Worm (Caenorhabditis elegans) whole organism, late embryonic: Measurements from ENCODE around the gene C09G5.14.

Experiments used
- F13H6.1 ChIP-seq: sonication (generic microtip); optimal IDR thresholded peaks from 2 replicates; lab custom pipeline; 2016; ENCODE audit warnings: missing genetic modification characterization, missing compliant biosample characterization
- T23F11.4 ChIP-seq: fragments of 200-800 bp; sonication (Bioruptor generic); optimal IDR thresholded peaks from 2 replicates; lab custom pipeline; 2018; ENCODE audit warnings: mild to moderate bottlenecking, missing genetic modification characterization, missing compliant biosample characterization
- ama-1 ChIP-seq: fragments of 150-350 bp; optimal IDR thresholded peaks from 2 replicates; lab custom pipeline; 2014
- ceh-19 ChIP-seq: fragments of 200-800 bp; sonication (Bioruptor generic); optimal IDR thresholded peaks from 2 replicates; lab custom pipeline; 2018; ENCODE audit warnings: mild to moderate bottlenecking, missing genetic modification characterization, missing compliant biosample characterization
- ceh-22 ChIP-seq: sonication (generic microtip); optimal IDR thresholded peaks from 2 replicates; lab custom pipeline; 2017; ENCODE audit warnings: missing biosample characterization, missing genetic modification characterization
- ceh-31 ChIP-seq: sonication (generic microtip); optimal IDR thresholded peaks from 2 replicates; lab custom pipeline; 2016; ENCODE audit warnings: missing genetic modification characterization, missing compliant biosample characterization
- che-1 ChIP-seq: sonication (generic microtip); optimal IDR thresholded peaks from 2 replicates; lab custom pipeline; 2016; ENCODE audit warnings: mild to moderate bottlenecking, missing genetic modification characterization, missing compliant biosample characterization
- fax-1 ChIP-seq: sonication (generic microtip); optimal IDR thresholded peaks from 2 replicates; lab custom pipeline; 2016; ENCODE audit warnings: missing genotype, missing genetic modification characterization, missing compliant biosample characterization
- mec-3 ChIP-seq: sonication (generic microtip); optimal IDR thresholded peaks from 2 replicates; lab custom pipeline; 2016; ENCODE audit warnings: borderline replicate concordance, missing genetic modification characterization, missing compliant biosample characterization
- pax-1 ChIP-seq: fragments of 150-350 bp; optimal IDR thresholded peaks from 2 replicates; lab custom pipeline; 2014; ENCODE audit warnings: missing biosample characterization, missing genetic modification characterization
- sox-4 ChIP-seq: sonication (generic microtip); optimal IDR thresholded peaks from 2 replicates; lab custom pipeline; 2017; ENCODE audit warnings: mild to moderate bottlenecking, missing genetic modification characterization, inconsistent platforms, missing compliant biosample characterization

DNA sequence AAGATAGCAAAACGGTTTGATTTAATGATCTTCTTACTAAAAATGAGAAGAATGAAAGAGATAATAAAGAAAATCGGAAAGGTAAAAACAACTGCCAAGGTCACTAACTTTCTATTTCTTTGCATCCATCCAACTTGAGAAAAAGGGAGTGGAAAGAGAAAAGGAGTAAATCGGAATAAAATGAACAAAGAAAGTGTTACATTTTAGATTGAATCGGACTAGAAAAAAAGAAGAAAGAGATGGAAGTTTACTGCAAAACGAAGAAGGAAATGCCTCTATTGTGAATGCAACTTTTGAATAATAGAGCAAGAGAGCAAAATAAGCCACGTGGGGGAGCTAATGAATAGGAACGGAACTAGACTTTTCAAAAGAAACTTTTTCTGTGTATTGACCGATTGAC is 16.9 kb downstream of the C09G5.14 start:
- TF ChIP-seq fax-1 (tag; lab: Kevin White, UChicago) (no peak), ceh-22 (tag; lab: Kevin White, UChicago) (no peak), T23F11.4 (GFP tag; lab: Kevin White, UChicago) (no peak), ceh-31 (tag; lab: Kevin White, UChicago) (no peak), sox-4 (tag; lab: Kevin White, UChicago) (no peak), ceh-19 (GFP tag; lab: Kevin White, UChicago) (no peak), mec-3 (tag; lab: Kevin White, UChicago) (no peak), F13H6.1 (no peak), pax-1 (no peak), ama-1 (lab: Kevin White, UChicago) (no peak), che-1 (tag; lab: Kevin White, UChicago) (no peak)
